Fruit fly (Drosophila melanogaster) whole organism, embryonic: ENCODE data around the gene Hexim.

ENCODE experiments used
- B-H2 ChIP-seq: fragments of 200-800 bp; sonication (Bioruptor generic); optimal IDR thresholded peaks from 2 replicates; lab custom pipeline; 2018; ENCODE audit warnings: missing biosample characterization, mild to moderate bottlenecking, missing genetic modification characterization
- BEAF-32 ChIP-seq: fragments of 200-800 bp; sonication (Bioruptor generic); optimal IDR thresholded peaks from 3 replicates; lab custom pipeline; 2017; ENCODE audit warnings: missing biosample characterization, missing genetic modification characterization, mild to moderate bottlenecking, moderate library complexity, missing genetic modification reagents
- CG10959 ChIP-seq: fragments of 200-800 bp; sonication (Bioruptor generic); IDR thresholded peaks from 2 replicates; pipeline ENCODE4 v1.3.6; 2022; ENCODE audit warnings: missing biosample characterization, missing genetic modification characterization
- CG10979 ChIP-seq: fragments of 200-800 bp; sonication (Bioruptor generic); optimal IDR thresholded peaks from 2 replicates; lab custom pipeline; 2018; ENCODE audit warnings: missing biosample characterization, mild to moderate bottlenecking, missing genetic modification characterization, moderate library complexity
- CG11456 ChIP-seq: fragments of 200-800 bp; sonication (Bioruptor generic); IDR thresholded peaks from 3 replicates; pipeline ENCODE4 v1.3.6; 2022; ENCODE audit warnings: missing biosample characterization, missing genetic modification characterization
- CG12391 ChIP-seq: fragments of 200-800 bp; sonication (Bioruptor generic); optimal IDR thresholded peaks from 3 replicates; lab custom pipeline; 2018; ENCODE audit warnings: missing biosample characterization, mild to moderate bottlenecking, missing genetic modification characterization, moderate library complexity
- CG15514 ChIP-seq: fragments of 200-800 bp; sonication (Bioruptor generic); optimal IDR thresholded peaks from 3 replicates; lab custom pipeline; 2017; ENCODE audit warnings: missing biosample characterization, missing genetic modification characterization, mild to moderate bottlenecking, moderate library complexity, missing genetic modification reagents
- CG1647 ChIP-seq: fragments of 200-800 bp; sonication (Bioruptor generic); optimal IDR thresholded peaks from 3 replicates; lab custom pipeline; 2016; ENCODE audit warnings: missing biosample characterization, missing genetic modification characterization
- CG17361 ChIP-seq: fragments of 200-800 bp; sonication (Bioruptor generic); IDR thresholded peaks from 3 replicates; pipeline ENCODE4 v1.3.6; 2022; ENCODE audit warnings: missing biosample characterization, missing genetic modification characterization
- CG17612 ChIP-seq: fragments of 200-800 bp; sonication (Bioruptor generic); IDR thresholded peaks from 2 replicates; pipeline ENCODE4 v1.3.6; 2022; ENCODE audit warnings: missing biosample characterization, missing genetic modification characterization
- CG18599 ChIP-seq: fragments of 200-800 bp; sonication (Bioruptor generic); optimal IDR thresholded peaks from 3 replicates; lab custom pipeline; 2017; ENCODE audit warnings: missing biosample characterization, missing genetic modification characterization, mild to moderate bottlenecking, moderate library complexity, missing genetic modification reagents
- CG30020 ChIP-seq: fragments of 200-800 bp; optimal IDR thresholded peaks from 2 replicates; lab custom pipeline; 2019; ENCODE audit warnings: missing biosample characterization, mild to moderate bottlenecking, missing genetic modification characterization, moderate library complexity
- CG31441 ChIP-seq: fragments of 200-800 bp; sonication (Bioruptor generic); IDR thresholded peaks from 2 replicates; pipeline ENCODE4 v1.3.6; 2022; ENCODE audit warnings: missing biosample characterization, missing genetic modification characterization
- CG3726 ChIP-seq: fragments of 200-800 bp; sonication (Bioruptor generic); IDR thresholded peaks from 3 replicates; pipeline ENCODE4, ENCODE4 v1.3.6; 2022; ENCODE audit warnings: missing biosample characterization, missing genetic modification characterization
- CG4360 ChIP-seq: fragments of 200-800 bp; sonication (Bioruptor generic); IDR thresholded peaks from 2 replicates; pipeline ENCODE4 v1.3.6; 2022; ENCODE audit warnings: missing biosample characterization, missing genetic modification characterization
- CG4617 ChIP-seq: fragments of 200-800 bp; sonication (Bioruptor generic); optimal IDR thresholded peaks from 3 replicates; lab custom pipeline; 2016; ENCODE audit warnings: missing biosample characterization, missing genetic modification characterization, borderline replicate concordance
- CG4707 ChIP-seq: fragments of 200-800 bp; sonication (Bioruptor generic); optimal IDR thresholded peaks from 2 replicates; lab custom pipeline; 2018; ENCODE audit warnings: missing biosample characterization, mild to moderate bottlenecking, missing genetic modification characterization, moderate library complexity
- CG7745 ChIP-seq: fragments of 200-800 bp; sonication (Bioruptor generic); optimal IDR thresholded peaks from 2 replicates; lab custom pipeline; 2018; ENCODE audit warnings: missing biosample characterization, mild to moderate bottlenecking, missing genetic modification characterization, moderate library complexity
- CG7786 ChIP-seq: fragments of 200-800 bp; sonication (Bioruptor generic); optimal IDR thresholded peaks from 2 replicates; lab custom pipeline; 2016; ENCODE audit warnings: missing biosample characterization, missing genetic modification characterization
- D19A ChIP-seq: fragments of 200-800 bp; optimal IDR thresholded peaks from 3 replicates; lab custom pipeline; 2019; ENCODE audit warnings: missing biosample characterization, mild to moderate bottlenecking, missing genetic modification characterization, moderate library complexity
- D19B ChIP-seq: fragments of 200-800 bp; sonication (Bioruptor generic); optimal IDR thresholded peaks from 2 replicates; lab custom pipeline; 2017; ENCODE audit warnings: missing biosample characterization, mild to moderate bottlenecking, missing genetic modification characterization
- Gug ChIP-seq: fragments of 200-800 bp; sonication (Bioruptor generic); IDR thresholded peaks from 4 replicates; pipeline ENCODE4 v1.3.6; 2022; ENCODE audit warnings: missing biosample characterization, missing genetic modification characterization
- H15 ChIP-seq: fragments of 200-800 bp; sonication (Bioruptor generic); IDR thresholded peaks from 3 replicates; pipeline ENCODE4 v1.3.6; 2022; ENCODE audit warnings: missing biosample characterization, missing genetic modification characterization
- Hmx ChIP-seq: fragments of 200-800 bp; sonication (Bioruptor generic); optimal IDR thresholded peaks from 2 replicates; lab custom pipeline; 2016; ENCODE audit warnings: missing biosample characterization, missing genetic modification characterization
- PHDP ChIP-seq: fragments of 200-800 bp; sonication (Bioruptor generic); optimal IDR thresholded peaks from 3 replicates; lab custom pipeline; 2018; ENCODE audit warnings: missing biosample characterization, mild to moderate bottlenecking, missing genetic modification characterization, moderate library complexity
- Rx ChIP-seq: fragments of 200-800 bp; sonication (Bioruptor generic); IDR thresholded peaks from 2 replicates; pipeline ENCODE4 v1.3.6; 2022; ENCODE audit warnings: missing biosample characterization, missing genetic modification characterization
- Stat92E ChIP-seq, 3 experiments: fragments of >200 bp in 2 of 3; fragments of 200-800 bp in 1 of 3; sonication (Bioruptor generic) in 1 of 3; optimal IDR thresholded peaks; 2 replicates each; lab custom pipeline; 2017 to 2019; ENCODE audit warnings: missing biosample characterization in 3 of 3, missing genetic modification characterization in 3 of 3, mild to moderate bottlenecking in 1 of 3, moderate library complexity in 1 of 3
- Vsx1 ChIP-seq: fragments of 200-800 bp; sonication (Bioruptor generic); optimal IDR thresholded peaks from 2 replicates; lab custom pipeline; 2017; ENCODE audit warnings: missing biosample characterization, mild to moderate bottlenecking, missing genetic modification characterization, missing genetic modification reagents
- Xbp1 ChIP-seq: fragments of 200-800 bp; sonication (Bioruptor generic); optimal IDR thresholded peaks from 3 replicates; lab custom pipeline; 2016; ENCODE audit warnings: missing biosample characterization, mild to moderate bottlenecking, missing genetic modification characterization
- bbx ChIP-seq: fragments of 200-800 bp; sonication (Bioruptor generic); IDR thresholded peaks from 2 replicates; pipeline ENCODE4 v1.3.6; 2022; ENCODE audit warnings: missing biosample characterization, missing genetic modification characterization; ENCODE audit not compliant: partially characterized antibody
- crp ChIP-seq, 2 experiments: fragments of 200-800 bp; sonication (Bioruptor generic); optimal IDR thresholded peaks; 2 replicates in 1 of 2; 3 replicates in 1 of 2; lab custom pipeline; 2017; ENCODE audit warnings: missing biosample characterization in 2 of 2, missing genetic modification characterization in 2 of 2, mild to moderate bottlenecking in 1 of 2, moderate library complexity in 1 of 2
- exex ChIP-seq: fragments of 200-800 bp; sonication (Bioruptor generic); optimal IDR thresholded peaks from 4 replicates; lab custom pipeline; 2018; ENCODE audit warnings: missing biosample characterization, mild to moderate bottlenecking, missing genetic modification characterization, moderate library complexity
- gcm2 ChIP-seq: fragments of 200-800 bp; sonication (Bioruptor generic); optimal IDR thresholded peaks from 2 replicates; lab custom pipeline; 2016; ENCODE audit warnings: missing biosample characterization, missing genetic modification characterization
- hb ChIP-seq: fragments of 200-800 bp; sonication (Bioruptor generic); IDR thresholded peaks from 3 replicates; pipeline ENCODE4 v1.3.6; 2022; ENCODE audit warnings: missing biosample characterization, missing genetic modification characterization; ENCODE audit not compliant: partially characterized antibody
- hkb ChIP-seq, 2 experiments: fragments of 200-800 bp in 1 of 2; fragments of >200 bp in 1 of 2; sonication (Bioruptor generic) in 1 of 2; IDR thresholded peaks in 1 of 2; optimal IDR thresholded peaks in 1 of 2; 2 replicates each; pipeline versions ENCODE4 v1.3.6 to Lab custom; 2017 to 2022; ENCODE audit warnings: missing biosample characterization in 1 of 2, missing genetic modification characterization in 1 of 2
- lbe ChIP-seq: fragments of 200-800 bp; sonication (Bioruptor generic); optimal IDR thresholded peaks from 2 replicates; lab custom pipeline; 2016; ENCODE audit warnings: missing biosample characterization, mild to moderate bottlenecking, missing genetic modification characterization
- luna ChIP-seq: fragments of 200-800 bp; sonication (Bioruptor generic); optimal IDR thresholded peaks from 2 replicates; lab custom pipeline; 2016; ENCODE audit warnings: missing biosample characterization, missing genetic modification characterization
- mam ChIP-seq: fragments of 200-800 bp; sonication (Bioruptor generic); optimal IDR thresholded peaks from 3 replicates; lab custom pipeline; 2016; ENCODE audit warnings: missing biosample characterization, missing genetic modification characterization
- pan ChIP-seq, 4 experiments: fragments of >200 bp in 3 of 4; fragments of 200-800 bp in 1 of 4; sonication (Bioruptor generic) in 1 of 4; optimal IDR thresholded peaks in 3 of 4; IDR thresholded peaks in 1 of 4; 2 replicates each; pipeline versions ENCODE4 v1.3.6 to Lab custom; 2017 to 2022; ENCODE audit warnings: missing biosample characterization in 2 of 4, missing genetic modification characterization in 2 of 4, mixed read lengths in 1 of 4
- pum ChIP-seq: fragments of 200-800 bp; sonication (Bioruptor generic); optimal IDR thresholded peaks from 2 replicates; lab custom pipeline; 2016; ENCODE audit warnings: missing biosample characterization, missing genetic modification characterization
- ro ChIP-seq: fragments of 200-800 bp; sonication (Bioruptor generic); IDR thresholded peaks from 2 replicates; pipeline ENCODE4 v1.3.6; 2022; ENCODE audit warnings: missing biosample characterization, missing genetic modification characterization
- slbo ChIP-seq: fragments of 200-800 bp; sonication (Bioruptor generic); IDR thresholded peaks from 2 replicates; pipeline ENCODE4 v1.3.6; 2022; ENCODE audit warnings: missing biosample characterization, missing genetic modification characterization
- sqz ChIP-seq: fragments of 200-800 bp; sonication (Bioruptor generic); optimal IDR thresholded peaks from 3 replicates; lab custom pipeline; 2018; ENCODE audit warnings: missing biosample characterization, mild to moderate bottlenecking, missing genetic modification characterization
- tll ChIP-seq, 2 experiments: fragments of 200-800 bp in 1 of 2; fragments of >200 bp in 1 of 2; sonication (Bioruptor generic) in 1 of 2; optimal IDR thresholded peaks; 2 replicates each; lab custom pipeline; 2017 to 2019; ENCODE audit warnings: missing biosample characterization in 2 of 2, missing genetic modification characterization in 2 of 2, mild to moderate bottlenecking in 1 of 2, moderate library complexity in 1 of 2
- tna ChIP-seq: fragments of 200-800 bp; sonication (Bioruptor generic); IDR thresholded peaks from 2 replicates; pipeline ENCODE4 v1.3.6; 2022; ENCODE audit warnings: missing biosample characterization, missing genetic modification characterization; ENCODE audit not compliant: partially characterized antibody
- wor ChIP-seq: fragments of 200-800 bp; sonication (Bioruptor generic); IDR thresholded peaks from 2 replicates; pipeline ENCODE4 v1.3.6; 2022; ENCODE audit warnings: missing biosample characterization, missing genetic modification characterization

The Hexim gene

dm6 chr3R:14692230-14692970 lies 33.2 kb downstream of the Hexim start (continued):
- TF ChIP-seq CG4617 (GFP tag; lab: Kevin White, UChicago) (no peak), gcm2 (GFP tag; lab: Kevin White, UChicago) (no peak), exex (no peak), CG18599 (GFP tag; lab: Kevin White, UChicago) (peak; percentile 30), BEAF-32 (GFP tag; lab: Kevin White, UChicago) (no peak), CG4707 (GFP tag; lab: Kevin White, UChicago) (peak; percentile 53), CG7745 (tag; lab: Kevin White, UChicago) (no peak), wor (peak; percentile 55; the same call in 1 of the 2 replicates), B-H2 (GFP tag; lab: Kevin White, UChicago) (no peak), CG11456 (GFP tag; lab: Robert Waterston, UW) (no peak), ro (GFP tag; lab: Robert Waterston, UW) (peak; percentile 51; the same call in 1 of the 2 replicates), Vsx1 (GFP tag; lab: Kevin White, UChicago) (no peak), CG7786 (no peak), Xbp1 (peak; percentile 66), pum (GFP tag; lab: Kevin White, UChicago) (peak; percentile 65), CG17612 (GFP tag; lab: Robert Waterston, UW) (no peak), H15 (GFP tag; lab: Robert Waterston, UW) (peak; percentile 55; the same call in 2 of the 3 replicates), CG12391 (tag; lab: Kevin White, UChicago) (peak; percentile 77), Gug (no peak; the same call in 3 of the 4 replicates), crp (GFP tag; optimal IDR thresholded peaks at IDR 0.05; lab: Kevin White, UChicago) (no peak), Hmx (no peak), pan (optimal IDR thresholded peaks at IDR 0.05; lab: Kevin White, UChicago) (no peak), pan (GFP tag; optimal IDR thresholded peaks at IDR 0.05 in 1 of 2, IDR thresholded peaks at IDR 0.05 in 1 of 2) (peak in 1 of 2 experiments; percentile 11), hkb (optimal IDR thresholded peaks at IDR 0.05; lab: Kevin White, UChicago) (no peak), hkb (GFP tag; IDR thresholded peaks at IDR 0.05; lab: Robert Waterston, UW) (peak; percentile 56; the same call in 1 of the 2 replicates), bbx (GFP tag; lab: Robert Waterston, UW) (no peak), CG4360 (peak; percentile 69), CG15514 (GFP tag; lab: Kevin White, UChicago) (no peak), CG10979 (peak; percentile 89), slbo (GFP tag; lab: Robert Waterston, UW) (no peak; the same call in 1 of the 2 replicates), CG30020 (tag; lab: Kevin White, UChicago) (peak; percentile 16), CG17361 (GFP tag; lab: Robert Waterston, UW) (peak; percentile 63; the same call in 2 of the 3 replicates), CG31441 (GFP tag; lab: Robert Waterston, UW) (peak; percentile 79), D19A (tag; lab: Kevin White, UChicago) (peak; percentile 78), CG3726 (GFP tag; lab: Robert Waterston, UW) (0 out of 3 replicates have a peak, but pooled peaks have one; percentile 66), hb (no peak), Stat92E (GFP tag; optimal IDR thresholded peaks at IDR 0.05; lab: Kevin White, UChicago) (peak in 1 of 3 experiments; percentile 55), tll (GFP tag; optimal IDR thresholded peaks at IDR 0.05; lab: Kevin White, UChicago) (no peak), D19B (GFP tag; lab: Kevin White, UChicago) (no peak), tna (GFP tag; lab: Robert Waterston, UW) (no peak), CG10959 (GFP tag; lab: Robert Waterston, UW) (peak; percentile 88), CG1647 (peak; percentile 39), lbe (GFP tag; lab: Kevin White, UChicago) (no peak), PHDP (tag; lab: Kevin White, UChicago) (peak; percentile 54), sqz (GFP tag; lab: Kevin White, UChicago) (peak; percentile 65), Rx (GFP tag; lab: Robert Waterston, UW) (peak; percentile 57; the same call in 1 of the 2 replicates), luna (GFP tag; lab: Kevin White, UChicago) (no peak), mam (GFP tag; lab: Kevin White, UChicago) (no peak)
